Fruit fly (Drosophila melanogaster) whole organism, embryonic: Measurements from ENCODE around the gene bon.
A peak's percentile ranks its signal among the peaks of the same experiment; 100 is the strongest.

ENCODE experiments used
- Adf1 ChIP-seq: fragments of 200-800 bp; sonication (Bioruptor generic); IDR thresholded peaks from 2 replicates; pipeline ENCODE4 v1.3.6; 2022; ENCODE audit warnings: missing biosample characterization, missing genetic modification characterization
- Atf6 ChIP-seq: fragments of 200-800 bp; sonication (Bioruptor generic); IDR thresholded peaks from 2 replicates; pipeline ENCODE4 v1.3.6; 2022; ENCODE audit warnings: missing biosample characterization, missing genetic modification characterization
- BEAF-32 ChIP-seq: fragments of 200-800 bp; sonication (Bioruptor generic); optimal IDR thresholded peaks from 3 replicates; lab custom pipeline; 2017; ENCODE audit warnings: missing biosample characterization, missing genetic modification characterization, mild to moderate bottlenecking, moderate library complexity, missing genetic modification reagents
- CG10543 ChIP-seq: fragments of 200-800 bp; sonication (Bioruptor generic); optimal IDR thresholded peaks from 3 replicates; lab custom pipeline; 2017; ENCODE audit warnings: missing biosample characterization, mild to moderate bottlenecking, missing genetic modification characterization, moderate library complexity
- CG10959 ChIP-seq: fragments of 200-800 bp; sonication (Bioruptor generic); IDR thresholded peaks from 2 replicates; pipeline ENCODE4 v1.3.6; 2022; ENCODE audit warnings: missing biosample characterization, missing genetic modification characterization
- CG13287 ChIP-seq: fragments of 200-800 bp; sonication (Bioruptor generic); IDR thresholded peaks from 2 replicates; pipeline ENCODE4 v1.3.6; 2022; ENCODE audit warnings: missing biosample characterization, missing genetic modification characterization; ENCODE audit not compliant: partially characterized antibody
- CG14710 ChIP-seq: fragments of 200-800 bp; sonication (Bioruptor generic); optimal IDR thresholded peaks from 3 replicates; lab custom pipeline; 2019; ENCODE audit warnings: missing biosample characterization, mild to moderate bottlenecking, missing genetic modification characterization, moderate library complexity
- CG1603 ChIP-seq: fragments of 200-800 bp; sonication (Bioruptor generic); optimal IDR thresholded peaks from 2 replicates; lab custom pipeline; 2019; ENCODE audit warnings: missing biosample characterization, mild to moderate bottlenecking, missing genetic modification characterization, moderate library complexity
- CG16813 ChIP-seq: fragments of 200-800 bp; sonication (Bioruptor generic); IDR thresholded peaks from 3 replicates; pipeline ENCODE4 v1.3.6; 2022; ENCODE audit warnings: missing biosample characterization, missing genetic modification characterization; ENCODE audit not compliant: partially characterized antibody
- CG17829 ChIP-seq: fragments of 200-800 bp; optimal IDR thresholded peaks from 2 replicates; lab custom pipeline; 2019; ENCODE audit warnings: missing biosample characterization, mild to moderate bottlenecking, missing genetic modification characterization, moderate library complexity
- CG3847 ChIP-seq: fragments of 200-800 bp; sonication (Bioruptor generic); IDR thresholded peaks from 2 replicates; pipeline ENCODE4 v1.3.6; 2022; ENCODE audit warnings: missing biosample characterization, missing genetic modification characterization
- CG6791 ChIP-seq: fragments of 200-800 bp; sonication (Bioruptor generic); IDR thresholded peaks from 3 replicates; pipeline ENCODE4 v1.3.6; 2022; ENCODE audit warnings: missing biosample characterization, missing genetic modification characterization; ENCODE audit not compliant: partially characterized antibody
- CG7839 ChIP-seq: fragments of 200-800 bp; sonication (Bioruptor generic); optimal IDR thresholded peaks from 3 replicates; lab custom pipeline; 2018; ENCODE audit warnings: missing biosample characterization, mild to moderate bottlenecking, missing genetic modification characterization, moderate library complexity
- CG7963 ChIP-seq: fragments of 200-800 bp; sonication (Bioruptor generic); IDR thresholded peaks from 3 replicates; pipeline ENCODE4 v1.3.6; 2022; ENCODE audit warnings: missing biosample characterization, missing genetic modification characterization; ENCODE audit not compliant: partially characterized antibody
- CG8924 ChIP-seq: fragments of 200-800 bp; optimal IDR thresholded peaks from 3 replicates; lab custom pipeline; 2019; ENCODE audit warnings: missing biosample characterization, mild to moderate bottlenecking, missing genetic modification characterization, moderate library complexity
- CG9437 ChIP-seq: fragments of 200-800 bp; sonication (Bioruptor generic); optimal IDR thresholded peaks from 2 replicates; lab custom pipeline; 2018; ENCODE audit warnings: missing biosample characterization, mild to moderate bottlenecking, missing genetic modification characterization
- CG9797 ChIP-seq: fragments of 200-800 bp; sonication (Bioruptor generic); optimal IDR thresholded peaks from 3 replicates; lab custom pipeline; 2018; ENCODE audit warnings: missing biosample characterization, mild to moderate bottlenecking, missing genetic modification characterization
- CG9876 ChIP-seq: fragments of 200-800 bp; sonication (Bioruptor generic); optimal IDR thresholded peaks from 2 replicates; lab custom pipeline; 2016; ENCODE audit warnings: missing biosample characterization, missing genetic modification characterization
- CkIIα-i1 ChIP-seq: fragments of 200-800 bp; sonication (Bioruptor generic); IDR thresholded peaks from 2 replicates; pipeline ENCODE4 v1.3.6; 2022; ENCODE audit warnings: missing biosample characterization, missing genetic modification characterization
- Doc3 ChIP-seq: fragments of 200-800 bp; sonication (Bioruptor generic); IDR thresholded peaks from 3 replicates; pipeline ENCODE4 v1.3.6; 2022; ENCODE audit warnings: missing biosample characterization, missing genetic modification characterization; ENCODE audit not compliant: partially characterized antibody
- Dp ChIP-seq: fragments of 200-800 bp; sonication (Bioruptor generic); optimal IDR thresholded peaks from 2 replicates; lab custom pipeline; 2018; ENCODE audit warnings: missing biosample characterization, mild to moderate bottlenecking, missing genetic modification characterization, moderate library complexity
- MBD-R2 ChIP-seq: fragments of 200-800 bp; sonication (Bioruptor generic); IDR thresholded peaks from 2 replicates; pipeline ENCODE4 v1.3.6; 2022; ENCODE audit warnings: missing biosample characterization, missing genetic modification characterization
- MESR4 ChIP-seq: fragments of 200-800 bp; sonication (Bioruptor generic); optimal IDR thresholded peaks from 2 replicates; lab custom pipeline; 2018; ENCODE audit warnings: missing biosample characterization, mild to moderate bottlenecking, missing genetic modification characterization, moderate library complexity
- Max ChIP-seq: fragments of 200-800 bp; sonication (Bioruptor generic); optimal IDR thresholded peaks from 2 replicates; lab custom pipeline; 2016; ENCODE audit warnings: missing biosample characterization, mild to moderate bottlenecking, missing genetic modification characterization
- NFAT ChIP-seq: fragments of 200-800 bp; sonication (Bioruptor generic); IDR thresholded peaks from 2 replicates; pipeline ENCODE4 v1.3.6; 2022; ENCODE audit warnings: missing biosample characterization, missing genetic modification characterization
- Sin3A ChIP-seq: fragments of >200 bp; optimal IDR thresholded peaks from 2 replicates; lab custom pipeline; 2018
- Spps ChIP-seq: fragments of 200-800 bp; sonication (Bioruptor generic); optimal IDR thresholded peaks from 2 replicates; lab custom pipeline; 2018; ENCODE audit warnings: missing biosample characterization, mild to moderate bottlenecking, missing genetic modification characterization
- Sry-δ ChIP-seq: fragments of 200-800 bp; sonication (Bioruptor generic); optimal IDR thresholded peaks from 2 replicates; lab custom pipeline; 2016; ENCODE audit warnings: missing biosample characterization, missing genetic modification characterization
- YL-1 ChIP-seq: fragments of 200-800 bp; sonication (Bioruptor generic); optimal IDR thresholded peaks from 3 replicates; lab custom pipeline; 2017; ENCODE audit warnings: missing biosample characterization, mild to moderate bottlenecking, missing genetic modification characterization
- amos ChIP-seq: fragments of 200-800 bp; sonication (Bioruptor generic); IDR thresholded peaks from 2 replicates; pipeline ENCODE4 v1.3.6; 2022; ENCODE audit warnings: missing biosample characterization, missing genetic modification characterization; ENCODE audit not compliant: partially characterized antibody
- ap ChIP-seq: fragments of 200-800 bp; sonication (Bioruptor generic); IDR thresholded peaks from 2 replicates; pipeline ENCODE4 v1.3.6; 2022; ENCODE audit warnings: missing biosample characterization, missing genetic modification characterization
- bigmax ChIP-seq: fragments of 200-800 bp; sonication (Bioruptor generic); optimal IDR thresholded peaks from 2 replicates; lab custom pipeline; 2018; ENCODE audit warnings: missing biosample characterization, mild to moderate bottlenecking, missing genetic modification characterization
- crol ChIP-seq: fragments of 200-800 bp; sonication (Bioruptor generic); IDR thresholded peaks from 2 replicates; pipeline ENCODE4 v1.3.6; 2022; ENCODE audit warnings: missing biosample characterization, missing genetic modification characterization
- da ChIP-seq: fragments of 200-800 bp; sonication (Bioruptor generic); optimal IDR thresholded peaks from 2 replicates; lab custom pipeline; 2016; ENCODE audit warnings: missing biosample characterization, missing genetic modification characterization
- dmrt99B ChIP-seq: fragments of 200-800 bp; sonication (Bioruptor generic); optimal IDR thresholded peaks from 2 replicates; lab custom pipeline; 2018; ENCODE audit warnings: missing biosample characterization, mild to moderate bottlenecking, missing genetic modification characterization, moderate library complexity
- dysf ChIP-seq: fragments of 200-800 bp; sonication (Bioruptor generic); IDR thresholded peaks from 3 replicates; pipeline ENCODE4 v1.3.6; 2022; ENCODE audit warnings: missing biosample characterization, missing genetic modification characterization
- gfzf ChIP-seq: fragments of 200-800 bp; sonication (Bioruptor generic); optimal IDR thresholded peaks from 2 replicates; lab custom pipeline; 2016; ENCODE audit warnings: missing biosample characterization, mild to moderate bottlenecking, missing genetic modification characterization, moderate library complexity
- ind ChIP-seq: fragments of 200-800 bp; sonication (Bioruptor generic); optimal IDR thresholded peaks from 3 replicates; lab custom pipeline; 2016; ENCODE audit warnings: missing biosample characterization, missing genetic modification characterization
- luna ChIP-seq: fragments of 200-800 bp; sonication (Bioruptor generic); optimal IDR thresholded peaks from 2 replicates; lab custom pipeline; 2016; ENCODE audit warnings: missing biosample characterization, missing genetic modification characterization
- phol ChIP-seq: fragments of 200-800 bp; sonication (Bioruptor generic); optimal IDR thresholded peaks from 3 replicates; lab custom pipeline; 2018; ENCODE audit warnings: missing biosample characterization, mild to moderate bottlenecking, missing genetic modification characterization, moderate library complexity
- pnt ChIP-seq: fragments of 200-800 bp; sonication (Bioruptor generic); optimal IDR thresholded peaks from 3 replicates; lab custom pipeline; 2016; ENCODE audit warnings: missing biosample characterization, missing genetic modification characterization
- pros ChIP-seq: fragments of 200-800 bp; sonication (Bioruptor generic); optimal IDR thresholded peaks from 3 replicates; lab custom pipeline; 2019; ENCODE audit warnings: missing biosample characterization, mild to moderate bottlenecking, missing genetic modification characterization, moderate library complexity
- pzg ChIP-seq: fragments of 200-800 bp; sonication (Bioruptor generic); optimal IDR thresholded peaks from 3 replicates; lab custom pipeline; 2018; ENCODE audit warnings: missing biosample characterization, mild to moderate bottlenecking, missing genetic modification characterization, moderate library complexity
- sc ChIP-seq, 3 experiments: fragments of >200 bp in 2 of 3; fragments of 200-800 bp in 1 of 3; sonication (Bioruptor generic) in 1 of 3; optimal IDR thresholded peaks; 2 replicates in 2 of 3; 3 replicates in 1 of 3; lab custom pipeline; 2017; ENCODE audit warnings: mild to moderate bottlenecking in 1 of 3, missing biosample characterization in 1 of 3, missing genetic modification characterization in 1 of 3, missing genetic modification reagents in 1 of 3
- schlank ChIP-seq: fragments of 200-800 bp; sonication (Bioruptor generic); optimal IDR thresholded peaks from 2 replicates; lab custom pipeline; 2018; ENCODE audit warnings: missing biosample characterization, mild to moderate bottlenecking, missing genetic modification characterization
- sens ChIP-seq: fragments of 200-800 bp; sonication (Bioruptor generic); peaks from one replicate; lab custom pipeline; 2016; ENCODE audit warnings: missing biosample characterization, missing genetic modification characterization
- sqz ChIP-seq: fragments of 200-800 bp; sonication (Bioruptor generic); optimal IDR thresholded peaks from 3 replicates; lab custom pipeline; 2018; ENCODE audit warnings: missing biosample characterization, mild to moderate bottlenecking, missing genetic modification characterization
- stwl ChIP-seq: fragments of 200-800 bp; sonication (Bioruptor generic); optimal IDR thresholded peaks from 3 replicates; lab custom pipeline; 2018; ENCODE audit warnings: missing biosample characterization, mild to moderate bottlenecking, missing genetic modification characterization, moderate library complexity
- tna ChIP-seq: fragments of 200-800 bp; sonication (Bioruptor generic); IDR thresholded peaks from 2 replicates; pipeline ENCODE4 v1.3.6; 2022; ENCODE audit warnings: missing biosample characterization, missing genetic modification characterization; ENCODE audit not compliant: partially characterized antibody
- unc-4 ChIP-seq: fragments of 200-800 bp; sonication (Bioruptor generic); IDR thresholded peaks from 2 replicates; pipeline ENCODE4 v1.3.6; 2022; ENCODE audit warnings: missing biosample characterization, missing genetic modification characterization; ENCODE audit not compliant: partially characterized antibody

bon gene

DNA sequence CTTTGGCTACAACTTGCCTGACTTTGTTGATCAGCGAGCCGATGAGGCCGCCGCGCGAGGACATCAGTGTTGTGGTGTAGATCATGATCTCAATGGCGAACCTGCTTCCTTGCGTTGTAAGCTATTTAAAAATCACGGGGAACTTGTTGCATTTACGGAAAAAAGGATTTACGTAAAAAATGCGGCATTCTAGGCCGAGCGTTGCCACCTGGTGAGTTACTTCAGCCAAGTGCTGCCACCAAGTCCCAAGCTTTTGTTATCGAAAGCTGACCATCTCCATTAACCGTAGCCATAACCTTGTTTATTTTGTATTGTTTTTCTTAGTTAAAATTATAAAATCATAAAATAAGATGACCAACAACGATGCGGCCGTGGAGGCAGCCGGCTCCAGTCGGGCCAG lies 16.1 kb upstream of the bon start, which contains the start of the genes TFAM and CG5412 (continued):
- TF ChIP-seq CG1603 (tag; lab: Kevin White, UChicago) (peak; percentile 50), Sry-δ (peak; percentile 83), BEAF-32 (peak; percentile 42), NFAT (no peak), CG14710 (peak; percentile 21), bigmax (GFP tag; lab: Kevin White, UChicago) (peak; percentile 96), crol (GFP tag; lab: Robert Waterston, UW) (0 out of 2 replicates have a peak, but pooled peaks have one; percentile 2), amos (GFP tag; lab: Robert Waterston, UW) (peak; percentile 45; the same call in 1 of the 2 replicates), CG3847 (GFP tag; lab: Robert Waterston, UW) (peak; percentile 37; the same call in 1 of the 2 replicates), CG16813 (peak; percentile 55; the same call in 2 of the 3 replicates), pnt (GFP tag; lab: Kevin White, UChicago) (no peak), Doc3 (GFP tag; lab: Robert Waterston, UW) (peak; percentile 23; the same call in 1 of the 3 replicates), schlank (tag; lab: Kevin White, UChicago) (no peak), sc (optimal IDR thresholded peaks at IDR 0.05; lab: Kevin White, UChicago) (no peak), sc (GFP tag; optimal IDR thresholded peaks at IDR 0.05; lab: Kevin White, UChicago) (no peak), YL-1 (GFP tag; lab: Kevin White, UChicago) (peak; percentile 84), CG9797 (GFP tag; lab: Kevin White, UChicago) (peak; percentile 32), gfzf (GFP tag; lab: Kevin White, UChicago) (peak; percentile 2), phol (peak; percentile 49), stwl (tag; lab: Kevin White, UChicago) (peak; percentile 55), Dp (GFP tag; lab: Kevin White, UChicago) (peak; percentile 38), sens (GFP tag; lab: Kevin White, UChicago) (peak; percentile 83), Sin3A (lab: Kevin White, UChicago) (peak; percentile 31), CG8924 (tag; lab: Kevin White, UChicago) (no peak), CG17829 (peak; percentile 26), Max (GFP tag; lab: Kevin White, UChicago) (peak; percentile 43), unc-4 (GFP tag; lab: Robert Waterston, UW) (peak; percentile 33; the same call in 1 of the 2 replicates), CG6791 (GFP tag; lab: Robert Waterston, UW) (peak; percentile 45; the same call in 2 of the 3 replicates), pros (GFP tag; lab: Kevin White, UChicago) (no peak), MBD-R2 (GFP tag; lab: Robert Waterston, UW) (peak; percentile 93), pzg (GFP tag; lab: Kevin White, UChicago) (peak; percentile 66), CG9876 (GFP tag; lab: Kevin White, UChicago) (no peak), CG9437 (GFP tag; lab: Kevin White, UChicago) (peak; percentile 56), MESR4 (GFP tag; lab: Kevin White, UChicago) (peak; percentile 83), CG13287 (GFP tag; lab: Robert Waterston, UW) (peak; percentile 58)

DNA sequence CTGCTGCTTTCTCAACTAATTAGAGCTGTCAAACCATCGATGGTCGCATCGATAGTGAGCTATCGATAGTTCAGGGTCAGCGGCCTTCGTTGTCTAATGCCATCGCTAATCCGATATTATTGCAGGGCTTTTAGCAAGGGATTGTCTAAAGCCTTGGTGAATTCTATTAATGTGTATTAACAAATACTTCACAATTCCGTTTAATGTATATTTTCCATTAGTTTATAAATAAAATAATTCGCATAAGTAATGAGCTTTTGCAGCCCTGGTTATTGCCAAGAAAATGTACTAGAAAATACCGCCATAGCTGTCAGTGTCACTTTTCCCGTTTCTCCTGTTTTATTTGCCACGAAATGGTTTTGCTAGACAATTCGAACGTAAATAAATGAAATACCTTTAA lies 13.1 kb upstream of the bon start, which contains the start of the genes EloB and Srp14:
EloB (minus strand) TSS at position 35 of the 400 bp plus-strand sequence.
Srp14 (plus strand) TSS at position 300 of the 400 bp plus-strand sequence.
- no peak for TF ChIP-seq CkIIα-i1 (GFP tag; lab: Robert Waterston, UW)
- peak; percentile 72; the same call in 2 of the 3 replicates for TF ChIP-seq dysf (GFP tag; lab: Robert Waterston, UW)
- TF ChIP-seq dmrt99B (tag; lab: Kevin White, UChicago): no peak
- TF ChIP-seq CG7963 (GFP tag; lab: Robert Waterston, UW): peak; percentile 95
- TF ChIP-seq CG7839 (tag; lab: Kevin White, UChicago): peak; percentile 77
- TF ChIP-seq CG10543: peak; percentile 73
- TF ChIP-seq ind (GFP tag; lab: Kevin White, UChicago): peak; percentile 81
- peak; percentile 77; the same call in 1 of the 2 replicates for TF ChIP-seq Atf6 (GFP tag; lab: Robert Waterston, UW)
- TF ChIP-seq Spps (tag; lab: Kevin White, UChicago): peak; percentile 63
- TF ChIP-seq sqz: no peak
- 0 out of 2 replicates have a peak, but pooled peaks have one; percentile 33 for TF ChIP-seq ap (GFP tag; lab: Robert Waterston, UW)
- TF ChIP-seq Adf1 (GFP tag; lab: Robert Waterston, UW): peak; percentile 57
- TF ChIP-seq tna: peak; percentile 90
- peak; percentile 31 for TF ChIP-seq da (GFP tag; lab: Kevin White, UChicago)
- TF ChIP-seq luna (GFP tag; lab: Kevin White, UChicago): no peak
- peak; percentile 70 for TF ChIP-seq CG10959
